Fruit fly (Drosophila melanogaster) whole organism, pupa: ENCODE results near the gene Lsp2.

ENCODE experiments used
- CG13204 ChIP-seq: fragments of 200-800 bp; sonication (Bioruptor generic); optimal IDR thresholded peaks from 2 replicates; lab custom pipeline; 2018; ENCODE audit warnings: missing biosample characterization, mild to moderate bottlenecking, missing genetic modification characterization, moderate library complexity
- CG17806 ChIP-seq: fragments of 200-800 bp; sonication (Bioruptor generic); optimal IDR thresholded peaks from 2 replicates; lab custom pipeline; 2018; ENCODE audit warnings: missing biosample characterization, mild to moderate bottlenecking, missing genetic modification characterization, moderate library complexity
- CG32121 ChIP-seq: fragments of 200-800 bp; sonication (Bioruptor generic); IDR thresholded peaks from 2 replicates; pipeline ENCODE4 v1.3.6; 2022; ENCODE audit warnings: missing biosample characterization, missing genetic modification characterization
- CG4496 ChIP-seq: fragments of 200-800 bp; sonication (Bioruptor generic); IDR thresholded peaks from 3 replicates; pipeline ENCODE4 v1.3.6; 2022; ENCODE audit warnings: missing biosample characterization, missing genetic modification characterization
- CG8159 ChIP-seq: fragments of 200-800 bp; sonication (Bioruptor generic); optimal IDR thresholded peaks from 3 replicates; lab custom pipeline; 2018; ENCODE audit warnings: missing biosample characterization, mild to moderate bottlenecking, missing genetic modification characterization, moderate library complexity
- EcR ChIP-seq: fragments of 200-800 bp; sonication (Bioruptor generic); optimal IDR thresholded peaks from 3 replicates; lab custom pipeline; 2019; ENCODE audit warnings: missing biosample characterization, missing genetic modification characterization, mild to moderate bottlenecking, moderate library complexity, missing genetic modification reagents
- Ets98B ChIP-seq: fragments of 200-800 bp; sonication (Bioruptor generic); IDR thresholded peaks from 2 replicates; pipeline ENCODE4 v1.3.6; 2022; ENCODE audit warnings: missing biosample characterization, missing genetic modification characterization
- fd96Ca ChIP-seq: fragments of 200-800 bp; sonication (Bioruptor generic); IDR thresholded peaks from 3 replicates; pipeline ENCODE4 v1.3.6; 2022; ENCODE audit warnings: missing biosample characterization, missing genetic modification characterization

- TF ChIP-seq CG4496 (GFP tag; lab: Robert Waterston, UW) (no peak), CG32121 (no peak), CG13204 (GFP tag; lab: Kevin White, UChicago) (no peak), CG8159 (tag; lab: Kevin White, UChicago) (no peak), CG17806 (tag; lab: Kevin White, UChicago) (no peak), Ets98B (GFP tag; lab: Robert Waterston, UW) (no peak), EcR (GFP tag; lab: Kevin White, UChicago) (no peak), fd96Ca (no peak)
Measured at dm6 chr3L:12088326-12088725, 40.9 kb upstream of the Lsp2 start, which contains the start of gene CG17154.
